Worm (Caenorhabditis elegans) whole organism, L4 larva: ENCODE results near the gene C06C3.10.

Source experiments
- ceh-44 ChIP-seq: fragments of 200-800 bp; sonication (Bioruptor generic); IDR thresholded peaks from 2 replicates; pipeline ENCODE4 v1.3.6; 2022; ENCODE audit warnings: missing genetic modification reagents, missing genetic modification characterization, missing compliant biosample characterization
- daf-19 ChIP-seq: fragments of 200-800 bp; sonication (Bioruptor generic); conservative IDR thresholded peaks from 2 replicates; pipeline ENCODE4 v1.3.6; 2022; ENCODE audit warnings: missing genetic modification characterization, missing compliant biosample characterization
- dpl-1 ChIP-seq: fragments of 150-350 bp; optimal IDR thresholded peaks from 2 replicates; lab custom pipeline; 2014; ENCODE audit warnings: missing biosample characterization, missing genetic modification reagents, missing genetic modification characterization
- lin-13 ChIP-seq: fragments of 150-350 bp; optimal IDR thresholded peaks from 2 replicates; lab custom pipeline; 2014; ENCODE audit warnings: missing biosample characterization, missing genetic modification reagents, missing genetic modification characterization
- lir-3 ChIP-seq: sonication (generic microtip); optimal IDR thresholded peaks from 2 replicates; lab custom pipeline; 2016; ENCODE audit warnings: mild to moderate bottlenecking, missing genetic modification characterization, missing compliant biosample characterization
- nhr-237 ChIP-seq: sonication (generic microtip); optimal IDR thresholded peaks from 2 replicates; lab custom pipeline; 2017; ENCODE audit warnings: missing biosample characterization, missing genetic modification characterization
- set-16 ChIP-seq: fragments of 200-800 bp; sonication (Bioruptor generic); IDR thresholded peaks from 2 replicates; pipeline ENCODE4 v1.3.6; 2022; ENCODE audit warnings: missing genetic modification reagents, missing genetic modification characterization, missing compliant biosample characterization
- snpc-4 ChIP-seq: fragments of 150-350 bp; optimal IDR thresholded peaks from 2 replicates; lab custom pipeline; 2014; ENCODE audit warnings: missing biosample characterization, missing genetic modification characterization
- unc-130 ChIP-seq: sonication (generic microtip); optimal IDR thresholded peaks from 2 replicates; lab custom pipeline; 2016; ENCODE audit warnings: missing genetic modification reagents, missing genetic modification characterization, missing compliant biosample characterization
- vab-7 ChIP-seq: fragments of 200-800 bp; sonication (Bioruptor generic); IDR thresholded peaks from 2 replicates; pipeline ENCODE4 v1.3.6; 2022; ENCODE audit warnings: missing genetic modification reagents, missing genetic modification characterization, missing compliant biosample characterization

DNA sequence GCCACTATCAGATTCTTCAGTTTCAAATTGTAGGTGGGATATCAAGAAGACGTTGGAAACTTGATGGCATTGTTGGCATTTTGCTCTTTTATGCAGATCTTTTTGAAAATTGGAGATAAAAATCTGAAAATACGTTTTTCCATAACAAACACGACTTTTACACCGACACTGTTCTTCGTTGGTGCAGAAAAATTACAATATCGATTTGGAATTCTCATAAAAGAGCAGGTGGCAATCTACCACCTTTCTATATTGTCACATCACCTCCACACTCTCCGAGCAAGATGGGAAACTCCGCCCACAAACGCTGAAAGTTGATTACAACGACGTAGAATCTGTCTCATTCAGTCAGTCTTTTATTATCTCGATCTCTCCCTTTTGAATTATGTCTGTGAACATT, 30.4 kb upstream of the C06C3.10 start, which contains the start of gene arrd-2:
- TF ChIP-seq nhr-237 (tag; lab: Kevin White, UChicago) (no peak), lin-13 (GFP tag; lab: Kevin White, UChicago) (no peak), ceh-44 (GFP tag; lab: Robert Waterston, UW) (no peak), unc-130 (no peak), snpc-4 (tag; lab: Kevin White, UChicago) (no peak), vab-7 (GFP tag; lab: Robert Waterston, UW) (no peak), daf-19 (GFP tag; lab: Robert Waterston, UW) (no peak), dpl-1 (GFP tag; lab: Kevin White, UChicago) (no peak), lir-3 (no peak), set-16 (no peak)
